Fruit fly (Drosophila melanogaster): Measurements from ENCODE around the gene Nha1.

Nha1 gene

dm6 chr2L:6916345-6916744 lies 46.2 kb upstream of the Nha1 start, which contains the start of gene CG32829:
CG32829 (minus strand) TSS chr2L:6916445.
- TF ChIP-seq CG10366 (GFP tag; IDR thresholded peaks at IDR 0.05) (no peak), zfh1 (GFP tag; IDR thresholded peaks at IDR 0.05) (0 out of 3 replicates have a peak, but pooled peaks have one; percentile 12), sug (tag; optimal IDR thresholded peaks at IDR 0.05) (no peak)

dm6 chr2L:6913964-6914363 lies 43.8 kb upstream of the Nha1 start, which contains the start of gene Wee1:
Wee1 (minus strand) TSS chr2L:6914138.
- TF ChIP-seq Usf (GFP tag; optimal IDR thresholded peaks at IDR 0.05) = no peak
- no peak for TF ChIP-seq grn (GFP tag; optimal IDR thresholded peaks at IDR 0.05)
- no peak for TF ChIP-seq CG8478 (optimal IDR thresholded peaks at IDR 0.05)
- TF ChIP-seq B-H1 (GFP tag; IDR thresholded peaks at IDR 0.05) = no peak
- TF ChIP-seq CG12659 (GFP tag; optimal IDR thresholded peaks at IDR 0.05) = peak; percentile 72
- TF ChIP-seq CG2199 (GFP tag; IDR thresholded peaks at IDR 0.05) = no peak
- TF ChIP-seq Atf-2 (GFP tag; optimal IDR thresholded peaks at IDR 0.05) = no peak
- no peak for TF ChIP-seq fd102C (GFP tag; optimal IDR thresholded peaks at IDR 0.05)
- peak; percentile 99 for TF ChIP-seq nerfin-1 (tag; optimal IDR thresholded peaks at IDR 0.05)
- TF ChIP-seq tup (GFP tag; optimal IDR thresholded peaks at IDR 0.05) = no peak
- TF ChIP-seq E2f2 (GFP tag; IDR thresholded peaks at IDR 0.05) = peak; percentile 97
- no peak for TF ChIP-seq CG3065 (GFP tag; optimal IDR thresholded peaks at IDR 0.05)
- peak; percentile 40 for TF ChIP-seq CG33213 (GFP tag; optimal IDR thresholded peaks at IDR 0.05)
- TF ChIP-seq Elba2 (GFP tag; optimal IDR thresholded peaks at IDR 0.05) = peak; percentile 30
- no peak for TF ChIP-seq Nf-YA (GFP tag; IDR thresholded peaks at IDR 0.05)
- no peak for TF ChIP-seq kni (GFP tag; optimal IDR thresholded peaks at IDR 0.05)
- TF ChIP-seq org-1 (GFP tag; optimal IDR thresholded peaks at IDR 0.05) = no peak
- no peak for TF ChIP-seq CG1529 (GFP tag; optimal IDR thresholded peaks at IDR 0.05)
- no peak for TF ChIP-seq Lpt (GFP tag; optimal IDR thresholded peaks at IDR 0.05)
- no peak for TF ChIP-seq Oli (tag; optimal IDR thresholded peaks at IDR 0.05)
- TF ChIP-seq disco-r (GFP tag; optimal IDR thresholded peaks at IDR 0.05) = no peak
- TF ChIP-seq ATbp (GFP tag; optimal IDR thresholded peaks at IDR 0.05) = no peak
- peak; percentile 65 for TF ChIP-seq CG17186 (GFP tag; optimal IDR thresholded peaks at IDR 0.05)
- TF ChIP-seq Dll (GFP tag; IDR thresholded peaks at IDR 0.05; ENCODE audit: partially characterized antibody) = 0 out of 4 replicates have a peak, but pooled peaks have one; percentile 15
- no peak for TF ChIP-seq caup (GFP tag; optimal IDR thresholded peaks at IDR 0.05; ENCODE audit: severe bottlenecking)
- TF ChIP-seq CG7963 (GFP tag; IDR thresholded peaks at IDR 0.05; ENCODE audit: partially characterized antibody) = no peak
- TF ChIP-seq MTF-1 (GFP tag; optimal IDR thresholded peaks at IDR 0.05; ENCODE audit: borderline replicate concordance) = no peak
- no peak for TF ChIP-seq Ptx1 (GFP tag; IDR thresholded peaks at IDR 0.05)
- TF ChIP-seq Opbp (GFP tag; IDR thresholded peaks at IDR 0.05; ENCODE audit: partially characterized antibody) = 0 out of 3 replicates have a peak, but pooled peaks have one; percentile 23
- no peak for TF ChIP-seq jigr1 (GFP tag; IDR thresholded peaks at IDR 0.05)
- TF ChIP-seq CG12744 (GFP tag; optimal IDR thresholded peaks at IDR 0.05) = no peak
- TF ChIP-seq Rx (GFP tag; IDR thresholded peaks at IDR 0.05) = no peak
- no peak for TF ChIP-seq lov (optimal IDR thresholded peaks at IDR 0.05)
- no peak for TF ChIP-seq lov (GFP tag; IDR thresholded peaks at IDR 0.05)
- no peak for TF ChIP-seq toy (GFP tag; IDR thresholded peaks at IDR 0.05)
- no peak for TF ChIP-seq CG7745 (tag; optimal IDR thresholded peaks at IDR 0.05)
- TF ChIP-seq CG2202 (tag; optimal IDR thresholded peaks at IDR 0.05) = no peak
- no peak for TF ChIP-seq Hr51 (GFP tag; optimal IDR thresholded peaks at IDR 0.05)
- peak; percentile 69 for TF ChIP-seq Med (GFP tag)
- TF ChIP-seq row (GFP tag; IDR thresholded peaks at IDR 0.05) = peak; percentile 50; the same call in 1 of the 3 replicates
- TF ChIP-seq scrt (GFP tag; optimal IDR thresholded peaks at IDR 0.05) = no peak
- no peak for TF ChIP-seq CG10274 (GFP tag; optimal IDR thresholded peaks at IDR 0.05)
- TF ChIP-seq unc-4 (GFP tag; IDR thresholded peaks at IDR 0.05; ENCODE audit: partially characterized antibody) = peak; percentile 16; the same call in 1 of the 2 replicates
- TF ChIP-seq CG2116 (GFP tag; optimal IDR thresholded peaks at IDR 0.05) = peak; percentile 63
- TF ChIP-seq grau (tag; optimal IDR thresholded peaks at IDR 0.05) = no peak
- no peak for TF ChIP-seq Mrtf (GFP tag; IDR thresholded peaks at IDR 0.05)
